Fruit fly (Drosophila melanogaster) whole organism, prepupa: ENCODE measurements around the gene CG43447.

ENCODE experiments used
- CG31627 ChIP-seq: fragments of 200-800 bp; sonication (Bioruptor generic); optimal IDR thresholded peaks from 3 replicates; lab custom pipeline; 2016; ENCODE audit warnings: missing biosample characterization, missing genetic modification characterization
- CG34406 ChIP-seq: fragments of 200-800 bp; sonication (Bioruptor generic); optimal IDR thresholded peaks from 3 replicates; lab custom pipeline; 2016; ENCODE audit warnings: missing biosample characterization, missing genetic modification characterization
- CG4318 ChIP-seq: fragments of 200-800 bp; sonication (Bioruptor generic); optimal IDR thresholded peaks from 3 replicates; lab custom pipeline; 2017; ENCODE audit warnings: missing biosample characterization, mild to moderate bottlenecking, missing genetic modification characterization
- Eip93F ChIP-seq: fragments of 200-800 bp; sonication (Bioruptor generic); optimal IDR thresholded peaks from 2 replicates; lab custom pipeline; 2016; ENCODE audit warnings: missing biosample characterization, mild to moderate bottlenecking, missing genetic modification characterization
- Ets21C ChIP-seq: fragments of 200-800 bp; sonication (Bioruptor generic); optimal IDR thresholded peaks from 3 replicates; lab custom pipeline; 2016; ENCODE audit warnings: missing biosample characterization, missing genetic modification characterization
- Ets96B ChIP-seq: fragments of 200-800 bp; optimal IDR thresholded peaks from 2 replicates; lab custom pipeline; 2019; ENCODE audit warnings: missing biosample characterization, mild to moderate bottlenecking, missing genetic modification characterization, moderate library complexity
- Hr39 ChIP-seq: fragments of 200-800 bp; sonication (Bioruptor generic); optimal IDR thresholded peaks from 2 replicates; lab custom pipeline; 2016; ENCODE audit warnings: missing biosample characterization, missing genetic modification characterization
- OdsH ChIP-seq: fragments of 200-800 bp; sonication (Bioruptor generic); optimal IDR thresholded peaks from 3 replicates; lab custom pipeline; 2016; ENCODE audit warnings: missing biosample characterization, missing genetic modification characterization
- acj6 ChIP-seq: fragments of 200-800 bp; sonication (Bioruptor generic); optimal IDR thresholded peaks from 3 replicates; lab custom pipeline; 2016; ENCODE audit warnings: missing biosample characterization, missing genetic modification characterization
- cyc ChIP-seq: fragments of 200-800 bp; sonication (Bioruptor generic); optimal IDR thresholded peaks from 3 replicates; lab custom pipeline; 2016; ENCODE audit warnings: missing biosample characterization, missing genetic modification characterization
- fd85E ChIP-seq: fragments of 200-800 bp; sonication (Bioruptor generic); optimal IDR thresholded peaks from 3 replicates; lab custom pipeline; 2016; ENCODE audit warnings: missing biosample characterization, missing genetic modification characterization
- fkh ChIP-seq: fragments of 200-800 bp; sonication (Bioruptor generic); optimal IDR thresholded peaks from 3 replicates; lab custom pipeline; 2017; ENCODE audit warnings: missing biosample characterization, mild to moderate bottlenecking, missing genetic modification characterization, moderate library complexity
- svp ChIP-seq: fragments of 200-800 bp; sonication (Bioruptor generic); peaks from one replicate; lab custom pipeline; 2016; ENCODE audit warnings: missing biosample characterization, missing genetic modification characterization
- topi ChIP-seq: fragments of 200-800 bp; sonication (Bioruptor generic); optimal IDR thresholded peaks from 3 replicates; lab custom pipeline; 2016; ENCODE audit warnings: missing biosample characterization, missing genetic modification characterization

DNA sequence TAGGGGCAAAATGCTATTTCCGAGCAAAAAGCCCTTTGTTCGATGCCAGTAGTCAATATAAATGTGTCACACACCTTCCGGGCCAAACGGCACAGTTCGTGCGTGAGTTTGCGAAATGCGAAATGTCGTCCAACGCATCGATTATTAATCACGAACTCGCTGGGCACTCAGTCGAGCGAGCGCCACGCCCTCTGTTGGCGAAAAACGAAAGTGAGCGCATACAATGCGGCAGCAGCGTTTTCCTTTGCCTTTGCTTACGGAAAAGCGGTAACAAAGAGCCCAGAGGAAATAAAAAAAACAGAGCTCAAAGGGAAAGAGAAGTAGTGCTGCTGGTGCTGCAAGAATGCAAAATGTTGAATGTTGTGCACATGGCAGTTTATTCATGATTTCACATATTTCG lies 37.4 kb downstream of the CG43447 start:
- no peak for TF ChIP-seq svp (GFP tag; lab: Kevin White, UChicago)
- TF ChIP-seq Eip93F (GFP tag; lab: Kevin White, UChicago) = no peak
- no peak for TF ChIP-seq CG31627 (GFP tag; lab: Kevin White, UChicago)
- TF ChIP-seq Ets21C (GFP tag; lab: Kevin White, UChicago) = no peak
- no peak for TF ChIP-seq Hr39
- TF ChIP-seq fd85E (GFP tag; lab: Kevin White, UChicago) = no peak
- TF ChIP-seq CG4318 (GFP tag; lab: Kevin White, UChicago) = no peak
- TF ChIP-seq CG34406 = no peak
- no peak for TF ChIP-seq Ets96B (tag; lab: Kevin White, UChicago)
- no peak for TF ChIP-seq fkh (GFP tag; lab: Kevin White, UChicago)
- no peak for TF ChIP-seq OdsH (GFP tag; lab: Kevin White, UChicago)
- no peak for TF ChIP-seq acj6 (GFP tag; lab: Kevin White, UChicago)
- TF ChIP-seq topi (GFP tag; lab: Kevin White, UChicago) = no peak
- TF ChIP-seq cyc = no peak
